Fruit fly (Drosophila melanogaster): Measurements from ENCODE around the gene Atg8a.

Atg8a gene

DNA sequence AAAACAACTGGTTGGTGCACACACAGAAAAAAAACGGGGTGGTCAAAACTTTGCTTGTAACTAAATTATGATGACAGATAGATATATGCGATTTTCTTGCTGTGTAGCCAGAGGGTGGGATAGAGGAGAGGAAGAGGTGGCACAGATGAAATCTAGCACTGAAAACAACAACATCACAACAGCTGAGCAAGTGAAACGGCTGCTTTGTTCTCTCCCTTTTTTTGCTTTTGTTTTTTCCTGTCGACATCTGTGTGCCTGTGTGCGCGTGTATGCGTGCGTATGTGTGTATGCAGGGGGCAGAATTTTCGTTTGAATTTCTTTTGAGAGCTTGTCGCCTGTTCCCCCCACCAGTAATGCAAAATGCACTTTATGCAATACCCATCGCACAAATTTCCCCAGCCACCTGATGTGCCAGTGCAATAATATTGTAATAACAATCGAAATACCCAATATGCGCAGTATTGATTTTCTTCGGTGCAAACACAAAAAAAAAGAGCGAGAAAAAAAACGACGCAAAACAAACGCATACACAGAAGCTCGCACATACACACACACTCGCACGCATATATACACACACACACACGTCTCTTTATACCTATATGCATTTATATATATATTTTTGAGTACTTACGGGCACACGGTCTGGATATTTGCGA lies 660 bp downstream of the Atg8a start:
- TF ChIP-seq tj (GFP tag; optimal IDR thresholded peaks at IDR 0.05) (peak; percentile 39), CG33017 (tag; optimal IDR thresholded peaks at IDR 0.05) (no peak), Clk (GFP tag; optimal IDR thresholded peaks at IDR 0.05) (no peak), cic (GFP tag; optimal IDR thresholded peaks at IDR 0.05) (peak; percentile 18), CG7101 (tag; optimal IDR thresholded peaks at IDR 0.05) (peak; percentile 56), Mnt (GFP tag; optimal IDR thresholded peaks at IDR 0.05) (peak; percentile 36), toe (GFP tag; optimal IDR thresholded peaks at IDR 0.05) (peak; percentile 24), CG11617 (GFP tag; optimal IDR thresholded peaks at IDR 0.05) (peak; percentile 58), ovo (GFP tag; optimal IDR thresholded peaks at IDR 0.05) (peak; percentile 75), kay (GFP tag; ENCODE audit: borderline replicate concordance) (peak; percentile 91), bab1 (GFP tag; optimal IDR thresholded peaks at IDR 0.05) (peak; percentile 60), cnc (optimal IDR thresholded peaks at IDR 0.05) (no peak), CG12768 (GFP tag; optimal IDR thresholded peaks at IDR 0.05) (peak; percentile 48), CG1620 (GFP tag; optimal IDR thresholded peaks at IDR 0.05) (no peak), CG7045 (GFP tag; optimal IDR thresholded peaks at IDR 0.05) (peak; percentile 42), Crg-1 (GFP tag; optimal IDR thresholded peaks at IDR 0.05) (no peak), Hr96 (GFP tag; optimal IDR thresholded peaks at IDR 0.05) (peak; percentile 82), CG5204 (GFP tag; optimal IDR thresholded peaks at IDR 0.05) (peak; percentile 58), CG14711 (tag; optimal IDR thresholded peaks at IDR 0.05) (peak; percentile 70), pad (GFP tag; optimal IDR thresholded peaks at IDR 0.05) (peak; percentile 63)

DNA sequence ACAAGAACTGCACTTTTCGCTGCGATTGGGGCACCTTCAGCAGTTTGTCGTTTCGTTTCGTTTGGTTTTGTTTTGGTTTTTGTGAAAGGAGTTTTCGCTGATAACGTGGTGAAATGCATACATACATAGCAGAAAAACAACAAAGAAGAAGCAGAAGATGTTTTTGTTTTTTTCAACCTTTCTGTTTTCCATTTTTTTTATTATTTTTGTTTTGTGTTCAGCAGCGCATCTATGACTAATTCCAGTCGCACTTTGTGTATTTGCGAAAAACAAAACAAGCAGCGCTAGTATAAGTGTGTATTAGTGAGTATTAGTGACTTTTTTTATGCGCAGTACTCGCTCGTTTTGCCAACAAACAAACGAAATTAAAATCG lies 1.2 kb downstream of the Atg8a start:
- TF ChIP-seq CG11617 (GFP tag; optimal IDR thresholded peaks at IDR 0.05), result no peak
- peak; percentile 98 for TF ChIP-seq kay (GFP tag; ENCODE audit: borderline replicate concordance)
- TF ChIP-seq CG5204 (GFP tag; optimal IDR thresholded peaks at IDR 0.05), result no peak
- peak; percentile 53 for TF ChIP-seq tj (GFP tag; optimal IDR thresholded peaks at IDR 0.05)
- TF ChIP-seq Crg-1 (GFP tag; optimal IDR thresholded peaks at IDR 0.05), result no peak

- TF ChIP-seq CG1620 (GFP tag; optimal IDR thresholded peaks at IDR 0.05) (peak; percentile 43), CG33017 (tag; optimal IDR thresholded peaks at IDR 0.05) (no peak), CG11617 (GFP tag; optimal IDR thresholded peaks at IDR 0.05) (no peak), ovo (GFP tag; optimal IDR thresholded peaks at IDR 0.05) (no peak), Crg-1 (GFP tag; optimal IDR thresholded peaks at IDR 0.05) (no peak), kay (GFP tag; ENCODE audit: borderline replicate concordance) (no peak), CG14711 (tag; optimal IDR thresholded peaks at IDR 0.05) (peak; percentile 9), cic (GFP tag; optimal IDR thresholded peaks at IDR 0.05) (peak; percentile 33), toe (GFP tag; optimal IDR thresholded peaks at IDR 0.05) (no peak), Clk (GFP tag; optimal IDR thresholded peaks at IDR 0.05) (no peak), cnc (optimal IDR thresholded peaks at IDR 0.05) (peak in 1 of 2 experiments; percentile 14), Hr96 (GFP tag; optimal IDR thresholded peaks at IDR 0.05) (no peak), pad (GFP tag; optimal IDR thresholded peaks at IDR 0.05) (peak; percentile 35), Mnt (GFP tag; optimal IDR thresholded peaks at IDR 0.05) (peak; percentile 80), CG7101 (tag; optimal IDR thresholded peaks at IDR 0.05) (no peak), CG7045 (GFP tag; optimal IDR thresholded peaks at IDR 0.05) (no peak), bab1 (GFP tag; optimal IDR thresholded peaks at IDR 0.05) (peak; percentile 60), CG12768 (GFP tag; optimal IDR thresholded peaks at IDR 0.05) (no peak), CG5204 (GFP tag; optimal IDR thresholded peaks at IDR 0.05) (no peak), tj (GFP tag; optimal IDR thresholded peaks at IDR 0.05) (no peak)
These were observed 3.9 kb downstream of the Atg8a start, which contains the start of gene Tango5 for dm6 chrX:10764206-10764605. Gene Tango5, minus strand, starts transcription at chrX:10764413.

DNA sequence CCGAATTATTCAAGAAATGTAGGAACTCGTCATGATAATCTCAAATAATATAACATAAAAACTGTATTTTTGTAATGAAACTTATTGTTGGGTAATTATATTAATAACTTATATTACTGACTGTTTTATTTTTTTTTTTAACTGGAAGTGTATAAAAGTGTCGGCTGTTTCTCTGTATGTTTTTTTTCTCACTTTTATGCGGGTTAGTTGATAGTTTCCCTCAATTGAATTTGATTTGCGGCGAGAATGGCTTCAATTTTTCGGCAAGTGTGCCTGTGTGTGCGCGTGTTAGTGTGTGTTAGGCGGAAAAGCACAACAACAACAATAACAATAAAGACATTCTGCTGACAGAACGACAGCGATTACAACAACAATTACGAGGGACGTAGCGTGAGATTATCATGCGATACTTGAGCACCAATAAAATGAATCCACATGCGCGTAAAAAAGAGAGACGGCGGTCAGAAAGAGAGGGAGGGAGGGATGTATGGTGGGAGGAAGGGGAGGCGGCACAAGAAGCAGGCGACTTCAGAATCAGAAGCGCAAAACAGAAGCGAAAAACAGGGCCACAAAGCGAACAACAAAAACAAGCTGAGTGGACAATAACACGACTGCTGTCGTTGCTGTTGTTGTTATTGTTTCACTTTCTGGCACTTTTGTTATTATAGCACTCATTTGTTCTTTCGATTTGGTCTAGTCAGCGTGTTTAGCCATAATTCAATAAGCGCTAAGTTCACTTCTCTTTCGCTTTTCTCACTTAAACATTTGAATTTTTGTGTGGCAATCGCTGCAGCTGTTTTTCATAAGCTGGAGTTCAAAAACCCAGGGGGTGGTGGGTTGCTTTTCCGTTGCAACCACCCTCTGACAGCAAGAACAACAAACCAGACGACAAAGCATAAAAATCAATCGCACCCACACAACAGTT lies 4.9 kb downstream of the Atg8a start:
- TF ChIP-seq cic (GFP tag; optimal IDR thresholded peaks at IDR 0.05) (peak; percentile 91), CG12768 (GFP tag; optimal IDR thresholded peaks at IDR 0.05) (no peak), CG7045 (GFP tag; optimal IDR thresholded peaks at IDR 0.05) (peak; percentile 4), tj (GFP tag; optimal IDR thresholded peaks at IDR 0.05) (peak; percentile 100), CG5204 (GFP tag; optimal IDR thresholded peaks at IDR 0.05) (no peak), cnc (optimal IDR thresholded peaks at IDR 0.05) (no peak), kay (GFP tag; ENCODE audit: borderline replicate concordance) (no peak), bab1 (GFP tag; optimal IDR thresholded peaks at IDR 0.05) (peak; percentile 86), CG1620 (GFP tag; optimal IDR thresholded peaks at IDR 0.05) (no peak), Hr96 (GFP tag; optimal IDR thresholded peaks at IDR 0.05) (peak; percentile 23), ovo (GFP tag; optimal IDR thresholded peaks at IDR 0.05) (no peak), CG11617 (GFP tag; optimal IDR thresholded peaks at IDR 0.05) (no peak), pad (GFP tag; optimal IDR thresholded peaks at IDR 0.05) (peak; percentile 49), CG14711 (tag; optimal IDR thresholded peaks at IDR 0.05) (peak; percentile 48), Crg-1 (GFP tag; optimal IDR thresholded peaks at IDR 0.05) (peak; percentile 30), Mnt (GFP tag; optimal IDR thresholded peaks at IDR 0.05) (peak; percentile 90), Clk (GFP tag; optimal IDR thresholded peaks at IDR 0.05) (no peak), CG33017 (tag; optimal IDR thresholded peaks at IDR 0.05) (no peak), toe (GFP tag; optimal IDR thresholded peaks at IDR 0.05) (no peak), CG7101 (tag; optimal IDR thresholded peaks at IDR 0.05) (no peak)

dm6 chrX:10762569-10762958 lies 5.6 kb downstream of the Atg8a start:
- TF ChIP-seq CG7101 (tag; optimal IDR thresholded peaks at IDR 0.05), result no peak
- TF ChIP-seq kay (GFP tag; ENCODE audit: borderline replicate concordance), result no peak
- TF ChIP-seq CG1620 (GFP tag; optimal IDR thresholded peaks at IDR 0.05), result no peak
- TF ChIP-seq cnc (optimal IDR thresholded peaks at IDR 0.05), result no peak
- no peak for TF ChIP-seq ovo (GFP tag; optimal IDR thresholded peaks at IDR 0.05)
